Fruit fly (Drosophila melanogaster): ENCODE measurements around the gene U4-U6-60K.

- TF ChIP-seq CG8924 (tag; optimal IDR thresholded peaks at IDR 0.05): peak; percentile 19
- TF ChIP-seq Dip3 (GFP tag; optimal IDR thresholded peaks at IDR 0.05): no peak
- TF ChIP-seq z (GFP tag; IDR thresholded peaks at IDR 0.05): peak; percentile 29; the same call in 1 of the 3 replicates
- peak; percentile 24 for TF ChIP-seq CG16863 (GFP tag; optimal IDR thresholded peaks at IDR 0.05)
- no peak for TF ChIP-seq CG42726 (GFP tag; IDR thresholded peaks at IDR 0.05; ENCODE audit: partially characterized antibody)
- TF ChIP-seq kay (GFP tag; optimal IDR thresholded peaks at IDR 0.05): no peak
- TF ChIP-seq CG6689 (GFP tag; IDR thresholded peaks at IDR 0.05): 0 out of 2 replicates have a peak, but pooled peaks have one; percentile 32
- TF ChIP-seq Ssrp (tag; optimal IDR thresholded peaks at IDR 0.05): peak; percentile 41
- TF ChIP-seq CG18262 (tag; optimal IDR thresholded peaks at IDR 0.05): peak; percentile 67
- TF ChIP-seq stc (GFP tag; IDR thresholded peaks at IDR 0.05): no peak
- TF ChIP-seq cg (GFP tag; optimal IDR thresholded peaks at IDR 0.05): peak; percentile 71
These were observed 18.3 kb downstream of the U4-U6-60K start for dm6 chr3L:17495266-17495961.
